Worm (Caenorhabditis elegans) whole organism, mixed stage, embryonic: ENCODE measurements around the gene mrps-16.

ENCODE experiments used
- M03D4.4 ChIP-seq: sonication (generic microtip); optimal IDR thresholded peaks from 2 replicates; lab custom pipeline; 2017; ENCODE audit warnings: mild to moderate bottlenecking, missing genetic modification characterization, missing compliant biosample characterization
- bed-3 ChIP-seq: fragments of 200-800 bp; sonication (Bioruptor generic); optimal IDR thresholded peaks from 3 replicates; lab custom pipeline; 2018; ENCODE audit warnings: mild to moderate bottlenecking, missing genetic modification characterization, moderate library complexity, missing compliant biosample characterization
- blmp-1 ChIP-seq: fragments of 150-350 bp; optimal IDR thresholded peaks from 2 replicates; lab custom pipeline; 2014; ENCODE audit warnings: missing biosample characterization, missing genetic modification characterization
- ceh-39 ChIP-seq: fragments of 150-350 bp; optimal IDR thresholded peaks from 2 replicates; lab custom pipeline; 2014; ENCODE audit warnings: missing biosample characterization, missing genetic modification characterization
- ceh-83 ChIP-seq: fragments of 200-800 bp; sonication (Bioruptor generic); optimal IDR thresholded peaks from 2 replicates; lab custom pipeline; 2018; ENCODE audit warnings: mild to moderate bottlenecking, missing genetic modification characterization, missing compliant biosample characterization
- ces-1 ChIP-seq: fragments of 150-350 bp; optimal IDR thresholded peaks from 2 replicates; lab custom pipeline; 2014; ENCODE audit warnings: missing biosample characterization, missing genetic modification reagents, missing genetic modification characterization
- cnd-1 ChIP-seq: fragments of 200-800 bp; sonication (Bioruptor generic); optimal IDR thresholded peaks from 2 replicates; lab custom pipeline; 2018; ENCODE audit warnings: mild to moderate bottlenecking, missing genetic modification characterization, missing compliant biosample characterization
- drap-1 ChIP-seq: fragments of 200-800 bp; sonication (Bioruptor generic); optimal IDR thresholded peaks from 3 replicates; lab custom pipeline; 2018; ENCODE audit warnings: mild to moderate bottlenecking, missing genetic modification characterization, missing compliant biosample characterization
- elt-1 ChIP-seq: sonication (generic microtip); optimal IDR thresholded peaks from 2 replicates; lab custom pipeline; 2017; ENCODE audit warnings: missing genetic modification characterization, mild to moderate bottlenecking, missing compliant biosample characterization, antibody characterized with exemption, moderate library complexity, borderline replicate concordance; ENCODE audit not compliant: insufficient read depth
- elt-3 ChIP-seq: fragments of 150-350 bp; optimal IDR thresholded peaks from 2 replicates; lab custom pipeline; 2014; ENCODE audit warnings: missing biosample characterization, missing genetic modification characterization
- flh-1 ChIP-seq: fragments of 200-800 bp; sonication (Bioruptor generic); optimal IDR thresholded peaks from 2 replicates; lab custom pipeline; 2018; ENCODE audit warnings: mild to moderate bottlenecking, missing genetic modification characterization, moderate library complexity, missing compliant biosample characterization
- ham-2 ChIP-seq: fragments of 200-800 bp; sonication (Bioruptor generic); optimal IDR thresholded peaks from 2 replicates; lab custom pipeline; 2018; ENCODE audit warnings: mild to moderate bottlenecking, missing genetic modification characterization, missing compliant biosample characterization
- hlh-1 ChIP-seq: fragments of 150-350 bp; optimal IDR thresholded peaks from 2 replicates; lab custom pipeline; 2014; ENCODE audit warnings: missing biosample characterization, missing genetic modification reagents, missing genetic modification characterization
- lin-13 ChIP-seq: fragments of 150-350 bp; optimal IDR thresholded peaks from 2 replicates; lab custom pipeline; 2014; ENCODE audit warnings: missing biosample characterization, missing genetic modification characterization
- lin-32 ChIP-seq: fragments of 200-800 bp; sonication (Bioruptor generic); optimal IDR thresholded peaks from 2 replicates; lab custom pipeline; 2018; ENCODE audit warnings: mild to moderate bottlenecking, missing genetic modification characterization, missing compliant biosample characterization
- lsy-2 ChIP-seq: fragments of 150-350 bp; optimal IDR thresholded peaks from 2 replicates; lab custom pipeline; 2014; ENCODE audit warnings: missing biosample characterization, missing genetic modification characterization
- mab-5 ChIP-seq: fragments of 150-350 bp; optimal IDR thresholded peaks from 2 replicates; lab custom pipeline; 2014; ENCODE audit warnings: missing biosample characterization, missing genetic modification characterization
- mep-1 ChIP-seq: fragments of 150-350 bp; optimal IDR thresholded peaks from 2 replicates; lab custom pipeline; 2017; ENCODE audit warnings: missing biosample characterization, missing genetic modification reagents, missing genetic modification characterization, inconsistent platforms
- mls-2 ChIP-seq: sonication (generic microtip); optimal IDR thresholded peaks from 2 replicates; lab custom pipeline; 2016; ENCODE audit warnings: mild to moderate bottlenecking, missing genetic modification characterization, moderate library complexity, missing compliant biosample characterization
- nhr-12 ChIP-seq: fragments of 150-350 bp; optimal IDR thresholded peaks from 2 replicates; lab custom pipeline; 2014; ENCODE audit warnings: missing biosample characterization, missing genetic modification characterization
- nhr-2 ChIP-seq: fragments of 150-350 bp; optimal IDR thresholded peaks from 2 replicates; lab custom pipeline; 2014; ENCODE audit warnings: missing biosample characterization, missing genetic modification characterization
- nhr-237 ChIP-seq: fragments of 150-350 bp; optimal IDR thresholded peaks from 2 replicates; lab custom pipeline; 2014; ENCODE audit warnings: missing biosample characterization, missing genetic modification characterization
- pha-4 ChIP-seq: fragments of 150-350 bp; optimal IDR thresholded peaks from 2 replicates; lab custom pipeline; 2018; ENCODE audit warnings: missing biosample characterization, missing genetic modification reagents, missing genetic modification characterization
- sem-2 ChIP-seq: fragments of 200-800 bp; sonication (Bioruptor generic); optimal IDR thresholded peaks from 2 replicates; lab custom pipeline; 2018; ENCODE audit warnings: mild to moderate bottlenecking, missing genetic modification characterization, missing compliant biosample characterization
- snpc-4 ChIP-seq: fragments of 150-350 bp; optimal IDR thresholded peaks from 2 replicates; lab custom pipeline; 2014; ENCODE audit warnings: missing biosample characterization, missing genetic modification characterization
- tbx-8 ChIP-seq: fragments of 200-800 bp; sonication (Bioruptor generic); optimal IDR thresholded peaks from 2 replicates; lab custom pipeline; 2018; ENCODE audit warnings: mild to moderate bottlenecking, missing genetic modification characterization, moderate library complexity, missing compliant biosample characterization
- unc-120 ChIP-seq: sonication (generic microtip); optimal IDR thresholded peaks from 2 replicates; lab custom pipeline; 2017; ENCODE audit warnings: missing genetic modification characterization, missing compliant biosample characterization; ENCODE audit not compliant: poor library complexity, severe bottlenecking
- unc-39 ChIP-seq: fragments of 150-350 bp; optimal IDR thresholded peaks from 2 replicates; lab custom pipeline; 2014; ENCODE audit warnings: missing biosample characterization, missing genetic modification characterization
- unc-62 ChIP-seq: fragments of 150-350 bp; optimal IDR thresholded peaks from 2 replicates; lab custom pipeline; 2014; ENCODE audit warnings: missing biosample characterization, missing genetic modification reagents, missing genetic modification characterization
- zip-8 ChIP-seq: fragments of 150-350 bp; optimal IDR thresholded peaks from 2 replicates; lab custom pipeline; 2014; ENCODE audit warnings: missing biosample characterization, missing genetic modification characterization
- ztf-11 ChIP-seq: fragments of 150-350 bp; optimal IDR thresholded peaks from 2 replicates; lab custom pipeline; 2014; ENCODE audit warnings: missing biosample characterization, missing genetic modification characterization

mrps-16 gene

DNA sequence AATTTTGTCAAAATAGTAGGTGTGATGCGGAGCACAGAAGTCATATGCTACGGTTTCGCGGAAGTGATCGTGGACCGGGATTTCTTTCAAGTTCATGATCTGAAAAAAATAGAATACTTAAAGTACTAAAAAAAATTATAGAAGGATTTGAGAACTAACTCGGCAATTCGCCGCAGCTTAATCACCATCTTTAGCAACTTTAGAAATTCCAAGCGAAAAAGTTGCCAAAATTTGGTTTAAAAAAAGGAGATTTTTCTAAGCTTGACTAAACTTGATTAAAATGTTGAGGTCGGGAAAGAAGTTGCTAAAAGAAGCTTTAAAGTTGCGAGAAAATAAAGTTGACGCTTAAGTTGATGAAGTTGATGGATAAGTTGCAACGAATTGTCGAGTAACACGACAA, 43.5 kb downstream of the mrps-16 start, which contains the start of gene ZK177.9:
TSS of gene ZK177.9 (minus strand) at position 101 of the 400 bp plus-strand sequence.
- no peak for TF ChIP-seq flh-1 (GFP tag; lab: Kevin White, UChicago)
- TF ChIP-seq mab-5 (tag; lab: Kevin White, UChicago) = no peak
- TF ChIP-seq ztf-11 (tag; lab: Kevin White, UChicago) = no peak
- TF ChIP-seq elt-3 = no peak
- no peak for TF ChIP-seq nhr-2 (tag; lab: Kevin White, UChicago)
- no peak for TF ChIP-seq ceh-83 (GFP tag; lab: Kevin White, UChicago)
- no peak for TF ChIP-seq nhr-237 (tag; lab: Kevin White, UChicago)
- TF ChIP-seq mep-1 (tag; lab: Kevin White, UChicago) = no peak
- no peak for TF ChIP-seq cnd-1 (tag; lab: Kevin White, UChicago)
- TF ChIP-seq zip-8 = no peak
- TF ChIP-seq pha-4 (tag; lab: Kevin White, UChicago) = no peak
- TF ChIP-seq hlh-1 (tag; lab: Kevin White, UChicago) = no peak
- TF ChIP-seq sem-2 (GFP tag; lab: Kevin White, UChicago) = no peak
- TF ChIP-seq nhr-12 (tag; lab: Kevin White, UChicago) = no peak
- TF ChIP-seq drap-1 (GFP tag; lab: Kevin White, UChicago) = no peak
- TF ChIP-seq unc-120 (tag; lab: Kevin White, UChicago) = no peak
- TF ChIP-seq lin-32 (GFP tag; lab: Kevin White, UChicago) = no peak

DNA sequence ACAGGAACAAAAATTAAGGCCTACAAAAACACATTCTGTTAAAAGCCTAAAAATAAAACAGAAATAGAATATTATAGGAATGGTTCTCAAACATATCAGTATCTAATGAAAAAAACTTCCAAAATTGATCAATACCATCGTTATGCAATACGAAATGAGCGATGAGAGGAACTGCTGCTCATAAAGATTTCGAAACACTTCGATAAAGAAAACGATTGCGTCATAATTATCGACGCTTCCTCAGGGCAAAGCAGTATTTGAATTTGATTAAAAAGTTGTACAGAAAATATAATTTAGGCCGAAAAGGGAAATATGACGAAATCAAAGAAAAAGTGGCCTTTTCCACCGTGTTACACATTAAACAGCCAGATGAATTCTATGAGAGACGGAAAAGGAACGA, 43.9 kb downstream of the mrps-16 start:
- TF ChIP-seq tbx-8 (GFP tag; lab: Kevin White, UChicago) (no peak), bed-3 (GFP tag; lab: Kevin White, UChicago) (no peak), zip-8 (peak; percentile 96), nhr-2 (tag; lab: Kevin White, UChicago) (no peak), ztf-11 (tag; lab: Kevin White, UChicago) (no peak), mep-1 (tag; lab: Kevin White, UChicago) (no peak)
- TF ChIP-seq, all 35 proteins: peak for 1

DNA sequence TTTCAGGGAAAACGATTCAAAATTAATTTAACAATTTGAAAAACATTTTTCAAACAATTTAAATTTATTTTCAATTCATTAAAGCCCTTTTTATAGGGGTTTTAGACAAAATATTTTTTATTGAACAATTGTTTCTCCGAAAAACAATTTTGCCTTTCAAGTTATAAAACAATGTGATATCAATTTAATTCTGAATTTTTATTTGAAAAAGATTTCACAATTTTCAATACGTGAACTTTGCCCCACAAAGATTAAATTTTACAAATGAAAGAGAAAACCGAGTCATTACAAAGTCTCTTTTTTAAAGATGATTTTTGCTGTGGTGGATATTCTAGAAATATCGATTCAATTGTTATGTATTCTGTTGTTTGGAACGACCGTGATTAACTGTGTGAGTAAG, 44.7 kb downstream of the mrps-16 start, which contains the start of gene ZK177.2:
TSS of gene ZK177.2 (plus strand) at position 301 of the 400 bp plus-strand sequence.
- TF ChIP-seq ham-2 (GFP tag; lab: Kevin White, UChicago) = no peak
- TF ChIP-seq ces-1 (GFP tag; lab: Kevin White, UChicago) = no peak
- TF ChIP-seq ceh-39 (tag; lab: Kevin White, UChicago) = no peak
- no peak for TF ChIP-seq blmp-1 (tag; lab: Kevin White, UChicago)
- no peak for TF ChIP-seq hlh-1 (tag; lab: Kevin White, UChicago)
- no peak for TF ChIP-seq M03D4.4 (tag; lab: Kevin White, UChicago)
- no peak for TF ChIP-seq unc-62
- TF ChIP-seq bed-3 (GFP tag; lab: Kevin White, UChicago) = no peak
- TF ChIP-seq lin-32 (GFP tag; lab: Kevin White, UChicago) = no peak
- TF ChIP-seq nhr-12 (tag; lab: Kevin White, UChicago) = no peak
- TF ChIP-seq mab-5 (tag; lab: Kevin White, UChicago) = no peak
- no peak for TF ChIP-seq nhr-237 (tag; lab: Kevin White, UChicago)
- TF ChIP-seq elt-3 = no peak
- TF ChIP-seq, all 35 proteins: peak for 0

DNA sequence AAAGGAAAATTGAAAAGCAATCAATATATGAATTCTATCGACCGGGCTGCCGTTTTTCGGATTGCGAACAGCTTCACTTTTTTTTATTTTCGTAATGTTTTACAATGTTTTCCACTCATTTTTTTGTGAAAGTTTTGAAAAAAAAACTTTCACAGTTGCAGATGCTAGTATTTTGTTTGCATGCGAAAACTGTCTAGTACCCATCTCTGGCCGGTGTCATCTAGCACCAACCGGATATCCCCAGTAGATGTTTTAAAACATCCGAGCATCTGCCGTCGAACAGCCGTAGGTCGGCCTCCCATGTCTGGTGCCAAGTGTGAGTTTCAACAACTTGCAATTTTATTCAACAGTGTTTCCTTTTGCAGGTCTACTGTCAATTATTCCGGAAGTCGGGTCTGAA, 47.2 kb downstream of the mrps-16 start, which contains the start of gene ZK177.12:
TSS of gene ZK177.12 (plus strand) at position 301 of the 400 bp plus-strand sequence.
- TF ChIP-seq mab-5 (tag; lab: Kevin White, UChicago) (no peak), bed-3 (GFP tag; lab: Kevin White, UChicago) (no peak), nhr-2 (tag; lab: Kevin White, UChicago) (no peak), snpc-4 (tag; lab: Kevin White, UChicago) (no peak), nhr-12 (tag; lab: Kevin White, UChicago) (no peak), lin-32 (GFP tag; lab: Kevin White, UChicago) (no peak), M03D4.4 (tag; lab: Kevin White, UChicago) (no peak), lsy-2 (tag; lab: Kevin White, UChicago) (no peak), sem-2 (GFP tag; lab: Kevin White, UChicago) (no peak), elt-1 (no peak), unc-39 (tag; lab: Kevin White, UChicago) (no peak), nhr-237 (tag; lab: Kevin White, UChicago) (no peak), flh-1 (GFP tag; lab: Kevin White, UChicago) (no peak), ceh-39 (tag; lab: Kevin White, UChicago) (no peak), cnd-1 (tag; lab: Kevin White, UChicago) (no peak), lin-13 (no peak), mls-2 (tag; lab: Kevin White, UChicago) (no peak), mep-1 (tag; lab: Kevin White, UChicago) (no peak)
